Fruit fly (Drosophila melanogaster) whole organism, adult: ENCODE data around the gene CG18810.

Experiments
- CG11617 ChIP-seq: fragments of 200-800 bp; sonication (Bioruptor generic); optimal IDR thresholded peaks from 2 replicates; lab custom pipeline; 2017; ENCODE audit warnings: mild to moderate bottlenecking, missing biosample characterization, missing genetic modification reagents, missing genetic modification characterization
- CG12768 ChIP-seq: fragments of 200-800 bp; sonication (Bioruptor generic); optimal IDR thresholded peaks from 2 replicates; lab custom pipeline; 2017; ENCODE audit warnings: missing biosample characterization, missing genetic modification characterization, mild to moderate bottlenecking, moderate library complexity, missing genetic modification reagents
- CG14711 ChIP-seq: fragments of 200-800 bp; sonication (Bioruptor generic); optimal IDR thresholded peaks from 2 replicates; lab custom pipeline; 2018; ENCODE audit warnings: missing biosample characterization, mild to moderate bottlenecking, missing genetic modification characterization, moderate library complexity
- CG1620 ChIP-seq: fragments of 200-800 bp; sonication (Bioruptor generic); optimal IDR thresholded peaks from 2 replicates; lab custom pipeline; 2016; ENCODE audit warnings: missing biosample characterization, missing genetic modification characterization
- CG33017 ChIP-seq: fragments of 200-800 bp; sonication (Bioruptor generic); optimal IDR thresholded peaks from 2 replicates; lab custom pipeline; 2018; ENCODE audit warnings: missing biosample characterization, mild to moderate bottlenecking, missing genetic modification characterization, moderate library complexity
- CG5204 ChIP-seq: fragments of 200-800 bp; sonication (Bioruptor generic); optimal IDR thresholded peaks from 2 replicates; lab custom pipeline; 2016; ENCODE audit warnings: missing biosample characterization, missing genetic modification characterization
- CG7045 ChIP-seq: fragments of 200-800 bp; sonication (Bioruptor generic); optimal IDR thresholded peaks from 2 replicates; lab custom pipeline; 2017; ENCODE audit warnings: missing biosample characterization, mild to moderate bottlenecking, missing genetic modification characterization
- CG7101 ChIP-seq: fragments of 200-800 bp; sonication (Bioruptor generic); optimal IDR thresholded peaks from 2 replicates; lab custom pipeline; 2018; ENCODE audit warnings: missing biosample characterization, mild to moderate bottlenecking, missing genetic modification characterization, moderate library complexity
- Clk ChIP-seq: fragments of 200-800 bp; sonication (Bioruptor generic); optimal IDR thresholded peaks from 2 replicates; lab custom pipeline; 2017; ENCODE audit warnings: missing biosample characterization, missing genetic modification characterization
- Crg-1 ChIP-seq: fragments of 200-800 bp; sonication (Bioruptor generic); optimal IDR thresholded peaks from 2 replicates; lab custom pipeline; 2016; ENCODE audit warnings: missing biosample characterization, missing genetic modification characterization
- Hr96 ChIP-seq: fragments of 200-800 bp; sonication (Bioruptor generic); optimal IDR thresholded peaks from 2 replicates; lab custom pipeline; 2016; ENCODE audit warnings: missing biosample characterization, missing genetic modification characterization
- Mnt ChIP-seq: fragments of 200-800 bp; sonication (Bioruptor generic); optimal IDR thresholded peaks from 2 replicates; lab custom pipeline; 2016; ENCODE audit warnings: missing biosample characterization, mild to moderate bottlenecking, missing genetic modification characterization
- bab1 ChIP-seq: fragments of 200-800 bp; sonication (Bioruptor generic); optimal IDR thresholded peaks from 3 replicates; lab custom pipeline; 2019; ENCODE audit warnings: missing biosample characterization, mild to moderate bottlenecking, missing genetic modification characterization, moderate library complexity
- cic ChIP-seq: fragments of 200-800 bp; sonication (Bioruptor generic); optimal IDR thresholded peaks from 2 replicates; lab custom pipeline; 2017; ENCODE audit warnings: missing biosample characterization, mild to moderate bottlenecking, missing genetic modification characterization, moderate library complexity
- cnc ChIP-seq, 2 experiments: fragments of >200 bp; optimal IDR thresholded peaks; 2 replicates each; lab custom pipeline; 2017
- kay ChIP-seq: fragments of 200-800 bp; sonication (Bioruptor generic); peaks from one replicate; lab custom pipeline; 2016; ENCODE audit warnings: missing biosample characterization, missing genetic modification characterization, borderline replicate concordance
- ovo ChIP-seq: fragments of 200-800 bp; sonication (Bioruptor generic); optimal IDR thresholded peaks from 2 replicates; lab custom pipeline; 2016; ENCODE audit warnings: missing biosample characterization, missing genetic modification characterization
- pad ChIP-seq: fragments of 200-800 bp; sonication (Bioruptor generic); optimal IDR thresholded peaks from 3 replicates; lab custom pipeline; 2017; ENCODE audit warnings: missing biosample characterization, missing genetic modification characterization, mild to moderate bottlenecking, moderate library complexity, missing genetic modification reagents
- tj ChIP-seq: fragments of 200-800 bp; sonication (Bioruptor generic); optimal IDR thresholded peaks from 3 replicates; lab custom pipeline; 2017; ENCODE audit warnings: missing biosample characterization, mild to moderate bottlenecking, missing genetic modification characterization, moderate library complexity
- toe ChIP-seq: fragments of 200-800 bp; sonication (Bioruptor generic); optimal IDR thresholded peaks from 2 replicates; lab custom pipeline; 2016; ENCODE audit warnings: missing biosample characterization, missing genetic modification characterization

The CG18810 gene

dm6 chr2L:20649891-20650290, 1.2 kb downstream of the CG18810 start, which contains the start of gene CG2611:
CG2611 (plus strand) TSS chr2L:20650189.
- TF ChIP-seq bab1 (GFP tag; lab: Kevin White, UChicago) (peak; percentile 28), CG7101 (tag; lab: Kevin White, UChicago) (peak; percentile 45), Hr96 (GFP tag; lab: Kevin White, UChicago) (no peak), CG1620 (GFP tag; lab: Kevin White, UChicago) (peak; percentile 33), ovo (GFP tag; lab: Kevin White, UChicago) (no peak), CG5204 (GFP tag; lab: Kevin White, UChicago) (no peak), CG7045 (GFP tag; lab: Kevin White, UChicago) (no peak), CG11617 (GFP tag; lab: Kevin White, UChicago) (peak; percentile 55), CG12768 (GFP tag; lab: Kevin White, UChicago) (no peak), cnc (optimal IDR thresholded peaks at IDR 0.05; lab: Kevin White, UChicago) (no peak), Clk (no peak), tj (GFP tag; lab: Kevin White, UChicago) (no peak), kay (no peak), Crg-1 (GFP tag; lab: Kevin White, UChicago) (peak; percentile 42), CG14711 (no peak), toe (GFP tag; lab: Kevin White, UChicago) (peak; percentile 41), CG33017 (no peak), cic (GFP tag; lab: Kevin White, UChicago) (no peak), Mnt (GFP tag; lab: Kevin White, UChicago) (peak; percentile 18), pad (GFP tag; lab: Kevin White, UChicago) (no peak)

dm6 chr2L:20656110-20656509, 7.4 kb downstream of the CG18810 start, which contains the start of the genes brun and CG2614:
brun (minus strand) TSS chr2L:20656178.
CG2614 (plus strand) TSS chr2L:20656426.
- TF ChIP-seq Hr96 (GFP tag; lab: Kevin White, UChicago) (no peak), bab1 (GFP tag; lab: Kevin White, UChicago) (peak; percentile 74), toe (GFP tag; lab: Kevin White, UChicago) (peak; percentile 79), pad (GFP tag; lab: Kevin White, UChicago) (peak; percentile 37), CG7101 (tag; lab: Kevin White, UChicago) (peak; percentile 78), Clk (peak; percentile 41), CG33017 (peak; percentile 5), Crg-1 (GFP tag; lab: Kevin White, UChicago) (peak; percentile 24), CG7045 (GFP tag; lab: Kevin White, UChicago) (peak; percentile 42), CG14711 (peak; percentile 69), tj (GFP tag; lab: Kevin White, UChicago) (peak; percentile 51), cnc (optimal IDR thresholded peaks at IDR 0.05; lab: Kevin White, UChicago) (no peak), ovo (GFP tag; lab: Kevin White, UChicago) (peak; percentile 2), CG11617 (GFP tag; lab: Kevin White, UChicago) (peak; percentile 70), CG5204 (GFP tag; lab: Kevin White, UChicago) (no peak), kay (no peak), CG1620 (GFP tag; lab: Kevin White, UChicago) (peak; percentile 78), cic (GFP tag; lab: Kevin White, UChicago) (no peak), CG12768 (GFP tag; lab: Kevin White, UChicago) (peak; percentile 49), Mnt (GFP tag; lab: Kevin White, UChicago) (peak; percentile 64)

dm6 chr2L:20661071-20661470, 12.4 kb downstream of the CG18810 start:
- TF ChIP-seq bab1 (GFP tag; lab: Kevin White, UChicago) (no peak), Mnt (GFP tag; lab: Kevin White, UChicago) (no peak), CG5204 (GFP tag; lab: Kevin White, UChicago) (no peak), kay (no peak), CG33017 (no peak), Hr96 (GFP tag; lab: Kevin White, UChicago) (no peak), pad (GFP tag; lab: Kevin White, UChicago) (no peak), Crg-1 (GFP tag; lab: Kevin White, UChicago) (no peak), toe (GFP tag; lab: Kevin White, UChicago) (no peak), CG7101 (tag; lab: Kevin White, UChicago) (no peak), ovo (GFP tag; lab: Kevin White, UChicago) (no peak), Clk (no peak)

- TF ChIP-seq Mnt (GFP tag; lab: Kevin White, UChicago) (no peak), toe (GFP tag; lab: Kevin White, UChicago) (no peak), ovo (GFP tag; lab: Kevin White, UChicago) (no peak), CG1620 (GFP tag; lab: Kevin White, UChicago) (no peak), cic (GFP tag; lab: Kevin White, UChicago) (no peak), kay (no peak), pad (GFP tag; lab: Kevin White, UChicago) (no peak)
Measured at dm6 chr2L:20664428-20664827, 15.7 kb downstream of the CG18810 start.

dm6 chr2L:20671212-20671611, 22.5 kb downstream of the CG18810 start:
- TF ChIP-seq CG12768 (GFP tag; lab: Kevin White, UChicago) (no peak), CG7101 (tag; lab: Kevin White, UChicago) (no peak), Hr96 (GFP tag; lab: Kevin White, UChicago) (no peak), Crg-1 (GFP tag; lab: Kevin White, UChicago) (no peak), CG11617 (GFP tag; lab: Kevin White, UChicago) (no peak), CG14711 (no peak), CG5204 (GFP tag; lab: Kevin White, UChicago) (no peak), CG33017 (no peak), tj (GFP tag; lab: Kevin White, UChicago) (no peak)
